Fruit fly (Drosophila melanogaster) whole organism, adult: Measurements from ENCODE around the gene Lsp1gamma.

Experiments
- CG11617 ChIP-seq: fragments of 200-800 bp; sonication (Bioruptor generic); optimal IDR thresholded peaks from 2 replicates; lab custom pipeline; 2017; ENCODE audit warnings: mild to moderate bottlenecking, missing biosample characterization, missing genetic modification reagents, missing genetic modification characterization
- CG12768 ChIP-seq: fragments of 200-800 bp; sonication (Bioruptor generic); optimal IDR thresholded peaks from 2 replicates; lab custom pipeline; 2017; ENCODE audit warnings: missing biosample characterization, missing genetic modification characterization, mild to moderate bottlenecking, moderate library complexity, missing genetic modification reagents
- CG14711 ChIP-seq: fragments of 200-800 bp; sonication (Bioruptor generic); optimal IDR thresholded peaks from 2 replicates; lab custom pipeline; 2018; ENCODE audit warnings: missing biosample characterization, mild to moderate bottlenecking, missing genetic modification characterization, moderate library complexity
- CG1620 ChIP-seq: fragments of 200-800 bp; sonication (Bioruptor generic); optimal IDR thresholded peaks from 2 replicates; lab custom pipeline; 2016; ENCODE audit warnings: missing biosample characterization, missing genetic modification characterization
- CG33017 ChIP-seq: fragments of 200-800 bp; sonication (Bioruptor generic); optimal IDR thresholded peaks from 2 replicates; lab custom pipeline; 2018; ENCODE audit warnings: missing biosample characterization, mild to moderate bottlenecking, missing genetic modification characterization, moderate library complexity
- CG5204 ChIP-seq: fragments of 200-800 bp; sonication (Bioruptor generic); optimal IDR thresholded peaks from 2 replicates; lab custom pipeline; 2016; ENCODE audit warnings: missing biosample characterization, missing genetic modification characterization
- CG7045 ChIP-seq: fragments of 200-800 bp; sonication (Bioruptor generic); optimal IDR thresholded peaks from 2 replicates; lab custom pipeline; 2017; ENCODE audit warnings: missing biosample characterization, mild to moderate bottlenecking, missing genetic modification characterization
- CG7101 ChIP-seq: fragments of 200-800 bp; sonication (Bioruptor generic); optimal IDR thresholded peaks from 2 replicates; lab custom pipeline; 2018; ENCODE audit warnings: missing biosample characterization, mild to moderate bottlenecking, missing genetic modification characterization, moderate library complexity
- Clk ChIP-seq: fragments of 200-800 bp; sonication (Bioruptor generic); optimal IDR thresholded peaks from 2 replicates; lab custom pipeline; 2017; ENCODE audit warnings: missing biosample characterization, missing genetic modification characterization
- Crg-1 ChIP-seq: fragments of 200-800 bp; sonication (Bioruptor generic); optimal IDR thresholded peaks from 2 replicates; lab custom pipeline; 2016; ENCODE audit warnings: missing biosample characterization, missing genetic modification characterization
- Hr96 ChIP-seq: fragments of 200-800 bp; sonication (Bioruptor generic); optimal IDR thresholded peaks from 2 replicates; lab custom pipeline; 2016; ENCODE audit warnings: missing biosample characterization, missing genetic modification characterization
- Mnt ChIP-seq: fragments of 200-800 bp; sonication (Bioruptor generic); optimal IDR thresholded peaks from 2 replicates; lab custom pipeline; 2016; ENCODE audit warnings: missing biosample characterization, mild to moderate bottlenecking, missing genetic modification characterization
- bab1 ChIP-seq: fragments of 200-800 bp; sonication (Bioruptor generic); optimal IDR thresholded peaks from 3 replicates; lab custom pipeline; 2019; ENCODE audit warnings: missing biosample characterization, mild to moderate bottlenecking, missing genetic modification characterization, moderate library complexity
- cic ChIP-seq: fragments of 200-800 bp; sonication (Bioruptor generic); optimal IDR thresholded peaks from 2 replicates; lab custom pipeline; 2017; ENCODE audit warnings: missing biosample characterization, mild to moderate bottlenecking, missing genetic modification characterization, moderate library complexity
- cnc ChIP-seq, 2 experiments: fragments of >200 bp; optimal IDR thresholded peaks; 2 replicates each; lab custom pipeline; 2017
- kay ChIP-seq: fragments of 200-800 bp; sonication (Bioruptor generic); peaks from one replicate; lab custom pipeline; 2016; ENCODE audit warnings: missing biosample characterization, missing genetic modification characterization, borderline replicate concordance
- ovo ChIP-seq: fragments of 200-800 bp; sonication (Bioruptor generic); optimal IDR thresholded peaks from 2 replicates; lab custom pipeline; 2016; ENCODE audit warnings: missing biosample characterization, missing genetic modification characterization
- pad ChIP-seq: fragments of 200-800 bp; sonication (Bioruptor generic); optimal IDR thresholded peaks from 3 replicates; lab custom pipeline; 2017; ENCODE audit warnings: missing biosample characterization, missing genetic modification characterization, mild to moderate bottlenecking, moderate library complexity, missing genetic modification reagents
- tj ChIP-seq: fragments of 200-800 bp; sonication (Bioruptor generic); optimal IDR thresholded peaks from 3 replicates; lab custom pipeline; 2017; ENCODE audit warnings: missing biosample characterization, mild to moderate bottlenecking, missing genetic modification characterization, moderate library complexity
- toe ChIP-seq: fragments of 200-800 bp; sonication (Bioruptor generic); optimal IDR thresholded peaks from 2 replicates; lab custom pipeline; 2016; ENCODE audit warnings: missing biosample characterization, missing genetic modification characterization

The Lsp1gamma gene

DNA sequence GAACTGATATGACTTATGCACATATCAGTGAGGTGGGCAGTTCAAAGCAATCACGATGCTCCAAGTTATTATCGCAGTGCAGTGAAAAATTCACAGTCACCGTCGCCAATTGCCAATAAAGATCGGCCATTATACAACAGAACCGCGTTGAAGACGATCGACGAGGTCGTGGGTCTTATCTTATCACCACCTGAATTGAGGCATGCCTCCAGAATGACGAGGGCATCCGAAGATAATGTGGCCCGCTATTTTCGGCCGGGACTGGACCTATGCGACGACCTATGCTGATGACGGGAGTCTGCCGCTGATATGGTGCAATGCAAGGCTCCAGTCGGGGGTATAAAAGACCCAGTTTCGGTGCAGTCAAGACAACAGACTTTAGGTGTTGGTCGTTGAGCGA, at the start of gene Lsp1gamma:
Lsp1gamma (plus strand) TSS at position 368 of the 400 bp plus-strand sequence.
- TF ChIP-seq CG33017 (tag; lab: Kevin White, UChicago) (no peak), CG12768 (GFP tag; lab: Kevin White, UChicago) (no peak), Mnt (no peak), cnc (optimal IDR thresholded peaks at IDR 0.05; lab: Kevin White, UChicago) (no peak), kay (no peak), CG1620 (GFP tag; lab: Kevin White, UChicago) (no peak), Crg-1 (GFP tag; lab: Kevin White, UChicago) (no peak)

DNA sequence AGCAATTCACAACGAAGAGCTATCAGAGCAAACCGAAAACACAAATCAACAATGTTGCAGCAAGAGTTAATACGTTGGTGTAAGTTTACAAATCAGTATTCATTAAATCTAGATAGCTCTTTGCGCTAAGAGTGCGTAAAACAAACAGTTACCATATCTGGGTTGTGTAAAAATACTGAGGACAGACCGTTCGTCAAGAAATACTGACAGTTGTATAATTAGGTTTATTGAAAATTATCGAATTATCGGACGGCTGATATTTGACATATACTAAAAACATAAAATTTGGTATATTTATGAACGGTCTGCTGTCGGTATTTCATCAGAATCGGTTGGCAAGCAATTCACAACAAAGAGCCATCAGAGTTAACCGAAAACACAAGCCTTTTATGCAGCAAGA, 44.2 kb upstream of the Lsp1gamma start, which contains the start of gene mthl8:
mthl8 (plus strand) TSS at position 360 of the 400 bp plus-strand sequence.
- TF ChIP-seq CG1620 (GFP tag; lab: Kevin White, UChicago) (no peak), CG33017 (tag; lab: Kevin White, UChicago) (no peak), CG12768 (GFP tag; lab: Kevin White, UChicago) (no peak), Mnt (no peak), CG7101 (tag; lab: Kevin White, UChicago) (no peak), toe (GFP tag; lab: Kevin White, UChicago) (no peak), Hr96 (GFP tag; lab: Kevin White, UChicago) (no peak), pad (GFP tag; lab: Kevin White, UChicago) (no peak), CG14711 (tag; lab: Kevin White, UChicago) (no peak), cnc (optimal IDR thresholded peaks at IDR 0.05; lab: Kevin White, UChicago) (no peak), ovo (GFP tag; lab: Kevin White, UChicago) (no peak), Clk (GFP tag; lab: Kevin White, UChicago) (no peak), CG11617 (GFP tag; lab: Kevin White, UChicago) (no peak), kay (no peak), cic (GFP tag; lab: Kevin White, UChicago) (no peak), CG5204 (GFP tag; lab: Kevin White, UChicago) (no peak), CG7045 (GFP tag; lab: Kevin White, UChicago) (no peak), tj (GFP tag; lab: Kevin White, UChicago) (no peak), Crg-1 (GFP tag; lab: Kevin White, UChicago) (no peak), bab1 (GFP tag; lab: Kevin White, UChicago) (no peak)

DNA sequence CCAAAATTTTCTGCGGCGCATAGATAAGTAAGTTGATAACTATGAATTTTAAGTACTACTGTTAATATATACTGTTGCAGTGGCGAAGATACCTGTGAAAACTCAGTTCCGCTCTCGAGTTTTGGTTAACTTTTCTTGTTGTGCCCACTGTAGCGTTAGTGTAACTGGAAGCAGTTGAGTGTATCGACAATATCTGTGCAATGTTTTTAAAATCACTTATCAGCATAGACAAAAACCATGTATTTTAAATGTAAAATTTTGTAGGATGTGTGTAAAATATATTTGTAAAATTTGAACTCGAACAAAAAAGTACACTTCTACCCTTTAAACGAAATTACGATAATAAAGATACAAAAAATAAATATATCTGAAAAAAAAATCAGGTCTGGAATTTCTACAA, 40.3 kb upstream of the Lsp1gamma start:
- TF ChIP-seq cic (GFP tag; lab: Kevin White, UChicago), result no peak
- TF ChIP-seq Mnt, result no peak
- no peak for TF ChIP-seq toe (GFP tag; lab: Kevin White, UChicago)
- TF ChIP-seq CG7045 (GFP tag; lab: Kevin White, UChicago), result no peak
- TF ChIP-seq CG1620 (GFP tag; lab: Kevin White, UChicago), result no peak
- TF ChIP-seq CG5204 (GFP tag; lab: Kevin White, UChicago), result no peak
- no peak for TF ChIP-seq pad (GFP tag; lab: Kevin White, UChicago)
- no peak for TF ChIP-seq CG11617 (GFP tag; lab: Kevin White, UChicago)
- TF ChIP-seq tj (GFP tag; lab: Kevin White, UChicago), result no peak
- no peak for TF ChIP-seq CG12768 (GFP tag; lab: Kevin White, UChicago)
- TF ChIP-seq Hr96 (GFP tag; lab: Kevin White, UChicago), result no peak
- no peak for TF ChIP-seq CG14711 (tag; lab: Kevin White, UChicago)
- TF ChIP-seq bab1 (GFP tag; lab: Kevin White, UChicago), result no peak
- no peak for TF ChIP-seq ovo (GFP tag; lab: Kevin White, UChicago)
- TF ChIP-seq Clk (GFP tag; lab: Kevin White, UChicago), result no peak

DNA sequence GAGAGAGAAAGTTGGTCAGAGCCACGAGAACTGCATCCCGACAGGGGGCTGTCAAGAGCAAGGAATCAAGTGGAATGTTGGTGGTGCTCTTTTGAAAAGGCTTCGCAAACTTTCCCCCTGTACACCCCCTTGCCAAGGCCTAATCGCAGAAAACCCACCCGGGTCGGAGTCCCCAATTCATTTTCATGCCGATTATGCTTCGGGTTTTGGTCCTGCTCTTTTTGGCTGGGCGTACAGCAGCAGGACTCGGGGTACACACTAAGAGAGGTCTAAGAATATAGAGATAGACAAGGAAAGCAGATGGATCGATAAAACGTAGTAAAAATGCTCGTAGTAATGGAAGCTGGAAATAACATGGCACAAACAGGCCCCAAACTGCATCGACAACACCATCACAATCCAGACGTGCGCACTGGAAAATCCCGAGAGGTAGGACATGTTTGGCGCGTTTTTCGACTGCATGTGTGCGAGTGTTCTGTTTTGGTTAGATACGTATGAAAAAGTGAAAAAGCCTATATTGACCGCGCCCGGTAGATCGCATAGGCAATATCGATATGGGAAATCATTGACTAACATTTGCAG, 39.4 kb upstream of the Lsp1gamma start:
- TF ChIP-seq CG5204 (GFP tag; lab: Kevin White, UChicago) (no peak), bab1 (GFP tag; lab: Kevin White, UChicago) (no peak), kay (no peak), CG14711 (tag; lab: Kevin White, UChicago) (no peak), CG1620 (GFP tag; lab: Kevin White, UChicago) (no peak), CG12768 (GFP tag; lab: Kevin White, UChicago) (no peak), cnc (optimal IDR thresholded peaks at IDR 0.05; lab: Kevin White, UChicago) (no peak), CG7045 (GFP tag; lab: Kevin White, UChicago) (no peak), Crg-1 (GFP tag; lab: Kevin White, UChicago) (no peak), Hr96 (GFP tag; lab: Kevin White, UChicago) (no peak), CG33017 (tag; lab: Kevin White, UChicago) (no peak), Mnt (no peak), pad (GFP tag; lab: Kevin White, UChicago) (no peak)

DNA sequence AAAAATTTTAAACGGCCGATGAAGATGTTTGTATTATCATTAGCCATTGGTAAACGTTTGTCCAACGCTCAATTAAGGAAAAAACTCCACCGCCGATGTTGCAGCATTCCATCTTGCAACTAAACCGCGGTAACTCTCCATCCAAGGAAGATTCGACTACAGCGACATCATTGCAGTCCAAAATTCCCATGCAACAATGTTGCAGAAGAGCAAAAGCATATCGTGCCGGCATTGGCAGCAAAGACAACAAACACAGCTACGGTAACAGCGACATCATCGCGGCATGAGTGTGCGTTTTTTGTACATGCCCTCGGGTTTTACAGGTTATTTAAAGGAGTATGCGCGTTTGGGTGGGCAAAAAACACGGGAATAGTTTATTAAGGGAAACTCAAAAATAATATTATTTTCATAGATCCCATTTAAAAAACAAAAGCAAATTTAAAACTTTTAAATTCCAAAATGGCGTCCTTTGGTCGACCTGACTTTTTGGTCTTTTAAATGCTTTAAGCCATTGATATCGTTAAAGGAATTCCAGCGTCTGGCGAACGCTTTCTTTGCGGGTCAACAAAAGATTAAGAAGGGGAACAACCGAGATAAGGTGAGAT, 36.5 kb upstream of the Lsp1gamma start:
- TF ChIP-seq CG12768 (GFP tag; lab: Kevin White, UChicago) (no peak), kay (peak; percentile 2)

DNA sequence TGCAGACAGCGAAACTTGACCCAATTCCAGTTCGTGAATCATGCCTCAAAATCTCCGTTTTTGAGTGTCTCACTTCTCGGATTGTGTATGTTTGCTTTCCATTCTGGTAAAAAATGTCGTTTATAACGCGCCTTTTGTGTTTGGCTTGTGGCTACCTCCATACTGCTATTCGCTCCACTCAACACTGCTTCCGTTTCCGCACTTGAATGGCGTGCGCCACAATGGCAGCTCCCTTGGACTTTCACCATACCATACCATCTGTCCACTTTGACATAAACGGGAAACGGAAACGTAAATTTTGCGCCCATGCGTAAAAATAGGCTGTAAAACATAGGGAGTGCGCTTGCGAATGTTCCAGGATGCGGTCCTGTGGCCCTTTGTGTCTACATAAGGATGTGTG, 31.6 kb upstream of the Lsp1gamma start:
- no peak for TF ChIP-seq CG7045 (GFP tag; lab: Kevin White, UChicago)
- TF ChIP-seq toe (GFP tag; lab: Kevin White, UChicago), result no peak
